Fruit fly (Drosophila melanogaster) whole organism, embryonic: ENCODE data around the gene Fas3.

Experiments used
- CG12155 ChIP-seq: fragments of 200-800 bp; sonication (Bioruptor generic); optimal IDR thresholded peaks from 3 replicates; lab custom pipeline; 2016; ENCODE audit warnings: missing biosample characterization, missing genetic modification characterization
- CG13287 ChIP-seq: fragments of 200-800 bp; sonication (Bioruptor generic); IDR thresholded peaks from 2 replicates; pipeline ENCODE4 v1.3.6; 2022; ENCODE audit warnings: missing biosample characterization, missing genetic modification characterization; ENCODE audit not compliant: partially characterized antibody
- CG13775 ChIP-seq: fragments of 200-800 bp; sonication (Bioruptor generic); optimal IDR thresholded peaks from 3 replicates; lab custom pipeline; 2017; ENCODE audit warnings: missing biosample characterization, mild to moderate bottlenecking, missing genetic modification characterization
- CG14710 ChIP-seq: fragments of 200-800 bp; sonication (Bioruptor generic); optimal IDR thresholded peaks from 3 replicates; lab custom pipeline; 2019; ENCODE audit warnings: missing biosample characterization, mild to moderate bottlenecking, missing genetic modification characterization, moderate library complexity
- CG1647 ChIP-seq: fragments of 200-800 bp; sonication (Bioruptor generic); optimal IDR thresholded peaks from 3 replicates; lab custom pipeline; 2016; ENCODE audit warnings: missing biosample characterization, missing genetic modification characterization
- CG16815 ChIP-seq: fragments of 200-800 bp; sonication (Bioruptor generic); optimal IDR thresholded peaks from 3 replicates; lab custom pipeline; 2017; ENCODE audit warnings: missing biosample characterization, mild to moderate bottlenecking, missing genetic modification characterization
- CG17385 ChIP-seq: fragments of 200-800 bp; sonication (Bioruptor generic); optimal IDR thresholded peaks from 3 replicates; lab custom pipeline; 2018; ENCODE audit warnings: missing biosample characterization, mild to moderate bottlenecking, missing genetic modification characterization
- CG17802 ChIP-seq: fragments of 200-800 bp; sonication (Bioruptor generic); optimal IDR thresholded peaks from 2 replicates; lab custom pipeline; 2018; ENCODE audit warnings: missing biosample characterization, mild to moderate bottlenecking, missing genetic modification characterization, moderate library complexity
- CG2116 ChIP-seq: fragments of 200-800 bp; sonication (Bioruptor generic); optimal IDR thresholded peaks from 3 replicates; lab custom pipeline; 2018; ENCODE audit warnings: missing biosample characterization, mild to moderate bottlenecking, missing genetic modification characterization
- CG2199 ChIP-seq: fragments of 200-800 bp; sonication (Bioruptor generic); IDR thresholded peaks from 3 replicates; pipeline ENCODE4 v1.3.6; 2022; ENCODE audit warnings: missing biosample characterization, missing genetic modification characterization
- CG31441 ChIP-seq: fragments of 200-800 bp; sonication (Bioruptor generic); IDR thresholded peaks from 2 replicates; pipeline ENCODE4 v1.3.6; 2022; ENCODE audit warnings: missing biosample characterization, missing genetic modification characterization
- CG3847 ChIP-seq: fragments of 200-800 bp; sonication (Bioruptor generic); IDR thresholded peaks from 2 replicates; pipeline ENCODE4 v1.3.6; 2022; ENCODE audit warnings: missing biosample characterization, missing genetic modification characterization
- CG42726 ChIP-seq: fragments of 200-800 bp; sonication (Bioruptor generic); IDR thresholded peaks from 2 replicates; pipeline ENCODE4 v1.3.6; 2022; ENCODE audit warnings: missing biosample characterization, missing genetic modification characterization; ENCODE audit not compliant: partially characterized antibody
- CG4707 ChIP-seq: fragments of 200-800 bp; sonication (Bioruptor generic); optimal IDR thresholded peaks from 2 replicates; lab custom pipeline; 2018; ENCODE audit warnings: missing biosample characterization, mild to moderate bottlenecking, missing genetic modification characterization, moderate library complexity
- CG4820 ChIP-seq: fragments of 200-800 bp; sonication (Bioruptor generic); optimal IDR thresholded peaks from 3 replicates; lab custom pipeline; 2016; ENCODE audit warnings: missing biosample characterization, missing genetic modification characterization
- CG5180 ChIP-seq: fragments of 200-800 bp; sonication (Bioruptor generic); optimal IDR thresholded peaks from 3 replicates; lab custom pipeline; 2017; ENCODE audit warnings: missing biosample characterization, missing genetic modification characterization, mild to moderate bottlenecking, moderate library complexity, missing genetic modification reagents
- CG7556 ChIP-seq: fragments of 200-800 bp; sonication (Bioruptor generic); optimal IDR thresholded peaks from 2 replicates; lab custom pipeline; 2017; ENCODE audit warnings: missing biosample characterization, mild to moderate bottlenecking, missing genetic modification characterization
- CG7839 ChIP-seq: fragments of 200-800 bp; sonication (Bioruptor generic); optimal IDR thresholded peaks from 3 replicates; lab custom pipeline; 2018; ENCODE audit warnings: missing biosample characterization, mild to moderate bottlenecking, missing genetic modification characterization, moderate library complexity
- CG8924 ChIP-seq: fragments of 200-800 bp; optimal IDR thresholded peaks from 3 replicates; lab custom pipeline; 2019; ENCODE audit warnings: missing biosample characterization, mild to moderate bottlenecking, missing genetic modification characterization, moderate library complexity
- CG8944 ChIP-seq: fragments of 200-800 bp; sonication (Bioruptor generic); optimal IDR thresholded peaks from 3 replicates; lab custom pipeline; 2016; ENCODE audit warnings: missing biosample characterization, missing genetic modification characterization
- Chrac-16 ChIP-seq: fragments of 200-800 bp; sonication (Bioruptor generic); optimal IDR thresholded peaks from 3 replicates; lab custom pipeline; 2016; ENCODE audit warnings: missing biosample characterization, missing genetic modification characterization
- CkIIα-i1 ChIP-seq: fragments of 200-800 bp; sonication (Bioruptor generic); IDR thresholded peaks from 2 replicates; pipeline ENCODE4 v1.3.6; 2022; ENCODE audit warnings: missing biosample characterization, missing genetic modification characterization
- D ChIP-seq, 2 experiments: fragments of 200-800 bp in 1 of 2; fragments of >200 bp in 1 of 2; sonication (Bioruptor generic) in 1 of 2; optimal IDR thresholded peaks; 2 replicates in 1 of 2; 3 replicates in 1 of 2; lab custom pipeline; 2017; ENCODE audit warnings: mild to moderate bottlenecking in 1 of 2, missing biosample characterization in 1 of 2, missing genetic modification characterization in 1 of 2, missing genetic modification reagents in 1 of 2
- Fer2 ChIP-seq: fragments of 200-800 bp; sonication (Bioruptor generic); optimal IDR thresholded peaks from 2 replicates; lab custom pipeline; 2018; ENCODE audit warnings: missing biosample characterization, mild to moderate bottlenecking, missing genetic modification characterization, moderate library complexity
- Gsc ChIP-seq: fragments of 200-800 bp; sonication (Bioruptor generic); IDR thresholded peaks from 2 replicates; pipeline ENCODE4 v1.3.6; 2022; ENCODE audit warnings: missing biosample characterization, missing genetic modification characterization
- Lim3 ChIP-seq: fragments of 200-800 bp; sonication (Bioruptor generic); IDR thresholded peaks from 2 replicates; pipeline ENCODE4 v1.3.6; 2022; ENCODE audit warnings: missing biosample characterization, missing genetic modification characterization
- Max ChIP-seq: fragments of 200-800 bp; sonication (Bioruptor generic); optimal IDR thresholded peaks from 2 replicates; lab custom pipeline; 2016; ENCODE audit warnings: missing biosample characterization, mild to moderate bottlenecking, missing genetic modification characterization
- Mrtf ChIP-seq: fragments of 200-800 bp; sonication (Bioruptor generic); IDR thresholded peaks from 3 replicates; pipeline ENCODE4 v1.3.6; 2022; ENCODE audit warnings: missing biosample characterization, missing genetic modification characterization
- NFAT ChIP-seq: fragments of 200-800 bp; sonication (Bioruptor generic); IDR thresholded peaks from 2 replicates; pipeline ENCODE4 v1.3.6; 2022; ENCODE audit warnings: missing biosample characterization, missing genetic modification characterization
- NfI ChIP-seq: fragments of 200-800 bp; sonication (Bioruptor generic); optimal IDR thresholded peaks from 3 replicates; lab custom pipeline; 2018; ENCODE audit warnings: missing biosample characterization, mild to moderate bottlenecking, missing genetic modification characterization, moderate library complexity
- Rfx ChIP-seq: fragments of 200-800 bp; sonication (Bioruptor generic); IDR thresholded peaks from 2 replicates; pipeline ENCODE4 v1.3.6; 2022; ENCODE audit warnings: missing biosample characterization, missing genetic modification characterization
- Six4 ChIP-seq: fragments of 200-800 bp; sonication (Bioruptor generic); optimal IDR thresholded peaks from 2 replicates; lab custom pipeline; 2016; ENCODE audit warnings: missing biosample characterization, missing genetic modification characterization
- ato ChIP-seq: fragments of 200-800 bp; sonication (Bioruptor generic); IDR thresholded peaks from 2 replicates; pipeline ENCODE4 v1.3.6; 2022; ENCODE audit warnings: missing biosample characterization, missing genetic modification characterization; ENCODE audit not compliant: partially characterized antibody
- crc ChIP-seq: fragments of 200-800 bp; sonication (Bioruptor generic); optimal IDR thresholded peaks from 2 replicates; lab custom pipeline; 2016; ENCODE audit warnings: missing biosample characterization, missing genetic modification characterization
- esg ChIP-seq: fragments of 200-800 bp; sonication (Bioruptor generic); conservative IDR thresholded peaks from 2 replicates; pipeline ENCODE4 v1.3.6; 2022; ENCODE audit warnings: missing biosample characterization, missing genetic modification characterization
- gcm ChIP-seq: fragments of 200-800 bp; sonication (Bioruptor generic); optimal IDR thresholded peaks from 2 replicates; lab custom pipeline; 2019; ENCODE audit warnings: missing biosample characterization, mild to moderate bottlenecking, missing genetic modification characterization, moderate library complexity
- gsb-n ChIP-seq: fragments of 200-800 bp; sonication (Bioruptor generic); optimal IDR thresholded peaks from 3 replicates; lab custom pipeline; 2018; ENCODE audit warnings: missing biosample characterization, mild to moderate bottlenecking, missing genetic modification characterization
- hbn ChIP-seq: fragments of 200-800 bp; sonication (Bioruptor generic); IDR thresholded peaks from 2 replicates; pipeline ENCODE4 v1.3.6; 2022; ENCODE audit warnings: missing biosample characterization, missing genetic modification characterization; ENCODE audit not compliant: partially characterized antibody
- lola ChIP-seq, 3 experiments: fragments of >200 bp in 2 of 3; fragments of 200-800 bp in 1 of 3; sonication (Bioruptor generic) in 1 of 3; optimal IDR thresholded peaks; 2 replicates each; lab custom pipeline; 2017 to 2019; ENCODE audit warnings: missing biosample characterization in 3 of 3, missing genetic modification characterization in 3 of 3, mild to moderate bottlenecking in 1 of 3, moderate library complexity in 1 of 3
- mirr ChIP-seq: fragments of 200-800 bp; sonication (Bioruptor generic); optimal IDR thresholded peaks from 3 replicates; lab custom pipeline; 2018; ENCODE audit warnings: missing biosample characterization, mild to moderate bottlenecking, missing genetic modification characterization
- row ChIP-seq: fragments of 200-800 bp; sonication (Bioruptor generic); IDR thresholded peaks from 3 replicates; pipeline ENCODE4 v1.3.6; 2022; ENCODE audit warnings: missing biosample characterization, missing genetic modification characterization
- sc ChIP-seq, 3 experiments: fragments of >200 bp in 2 of 3; fragments of 200-800 bp in 1 of 3; sonication (Bioruptor generic) in 1 of 3; optimal IDR thresholded peaks; 2 replicates in 2 of 3; 3 replicates in 1 of 3; lab custom pipeline; 2017; ENCODE audit warnings: mild to moderate bottlenecking in 1 of 3, missing biosample characterization in 1 of 3, missing genetic modification characterization in 1 of 3, missing genetic modification reagents in 1 of 3
- scrt ChIP-seq: fragments of 200-800 bp; sonication (Bioruptor generic); optimal IDR thresholded peaks from 2 replicates; lab custom pipeline; 2018; ENCODE audit warnings: missing biosample characterization, mild to moderate bottlenecking, missing genetic modification characterization, moderate library complexity
- toy ChIP-seq: fragments of 200-800 bp; sonication (Bioruptor generic); IDR thresholded peaks from 2 replicates; pipeline ENCODE4 v1.3.6; 2022; ENCODE audit warnings: missing biosample characterization, missing genetic modification characterization
- wor ChIP-seq: fragments of 200-800 bp; sonication (Bioruptor generic); IDR thresholded peaks from 2 replicates; pipeline ENCODE4 v1.3.6; 2022; ENCODE audit warnings: missing biosample characterization, missing genetic modification characterization
- z ChIP-seq: fragments of 200-800 bp; sonication (Bioruptor generic); IDR thresholded peaks from 3 replicates; pipeline ENCODE4 v1.3.6; 2022; ENCODE audit warnings: missing biosample characterization, missing genetic modification characterization
- zf30C ChIP-seq: fragments of 200-800 bp; sonication (Bioruptor generic); optimal IDR thresholded peaks from 3 replicates; lab custom pipeline; 2018; ENCODE audit warnings: missing biosample characterization, mild to moderate bottlenecking, missing genetic modification characterization

Gene Fas3

DNA sequence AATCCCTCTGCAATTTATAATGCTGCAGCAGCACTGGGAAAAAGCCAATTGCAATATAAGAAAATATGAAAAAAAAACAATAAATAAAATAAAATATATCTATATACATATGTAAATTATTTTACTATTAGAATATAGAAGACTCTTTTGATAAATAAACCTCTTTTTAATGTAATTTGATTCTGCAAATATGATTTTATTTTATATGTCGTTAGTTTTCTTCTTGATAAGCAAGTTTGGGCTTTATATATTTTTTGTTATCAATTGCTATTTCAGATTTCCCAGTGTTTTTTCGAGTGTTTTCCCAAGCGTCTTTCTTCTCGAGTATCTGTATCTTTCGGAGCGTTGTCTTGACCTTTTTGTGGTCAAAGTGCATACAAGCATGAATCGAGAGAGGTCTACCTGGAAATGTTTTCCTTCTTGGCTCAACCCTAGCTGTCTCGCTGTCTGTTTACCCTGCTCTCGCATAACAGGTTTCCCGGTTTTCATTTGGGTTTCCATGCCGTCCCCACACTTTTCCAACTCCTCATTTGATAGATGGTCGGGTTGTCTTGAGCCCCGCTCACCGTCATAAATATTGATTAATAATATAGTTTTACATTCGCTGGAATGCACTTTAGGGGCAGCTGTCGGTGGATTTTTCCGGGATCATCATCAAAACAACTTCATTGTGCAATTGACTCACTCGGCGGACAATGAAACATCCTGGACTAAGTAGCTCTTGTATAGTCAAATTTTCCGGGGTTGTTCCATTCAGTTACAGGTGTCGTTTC is 14.7 kb upstream of the Fas3 start (continued):
- peak; percentile 43 for TF ChIP-seq CG5180 (GFP tag; lab: Kevin White, UChicago)
- peak; percentile 92 for TF ChIP-seq zf30C
- TF ChIP-seq CG7556 (GFP tag; lab: Kevin White, UChicago): peak; percentile 83
- no peak for TF ChIP-seq CG1647
- TF ChIP-seq CG42726 (GFP tag; lab: Robert Waterston, UW): no peak
- no peak for TF ChIP-seq Max (GFP tag; lab: Kevin White, UChicago)
- TF ChIP-seq CG16815 (GFP tag; lab: Kevin White, UChicago): peak; percentile 72
- no peak for TF ChIP-seq Fer2 (tag; lab: Kevin White, UChicago)
- peak; percentile 49 for TF ChIP-seq CG4820 (GFP tag; lab: Kevin White, UChicago)
- TF ChIP-seq NfI (GFP tag; lab: Kevin White, UChicago): no peak
- 0 out of 3 replicates have a peak, but pooled peaks have one; percentile 32 for TF ChIP-seq CG2199 (GFP tag; lab: Robert Waterston, UW)
- no peak for TF ChIP-seq mirr (GFP tag; lab: Kevin White, UChicago)
- peak; percentile 6 for TF ChIP-seq scrt (GFP tag; lab: Kevin White, UChicago)
- TF ChIP-seq CG7839 (tag; lab: Kevin White, UChicago): peak; percentile 76
- no peak for TF ChIP-seq CG17802 (tag; lab: Kevin White, UChicago)
- TF ChIP-seq Lim3 (GFP tag; lab: Robert Waterston, UW): no peak
- TF ChIP-seq CG3847 (GFP tag; lab: Robert Waterston, UW): no peak
- no peak for TF ChIP-seq crc (GFP tag; lab: Kevin White, UChicago)
- TF ChIP-seq hbn (GFP tag; lab: Robert Waterston, UW): no peak
- TF ChIP-seq z (GFP tag; lab: Robert Waterston, UW): 0 out of 3 replicates have a peak, but pooled peaks have one; percentile 17
- no peak for TF ChIP-seq sc (optimal IDR thresholded peaks at IDR 0.05; lab: Kevin White, UChicago)
- TF ChIP-seq sc (GFP tag; optimal IDR thresholded peaks at IDR 0.05; lab: Kevin White, UChicago): peak; percentile 65
- peak; percentile 93 for TF ChIP-seq CG14710
- TF ChIP-seq esg (GFP tag; lab: Robert Waterston, UW): peak; percentile 40; the same call in 1 of the 2 replicates
- TF ChIP-seq CG8944 (GFP tag; lab: Kevin White, UChicago): no peak
- peak in 1 of 3 experiments; percentile 96 for TF ChIP-seq lola (GFP tag; optimal IDR thresholded peaks at IDR 0.05; lab: Kevin White, UChicago)
- TF ChIP-seq CG13775 (GFP tag; lab: Kevin White, UChicago): peak; percentile 72
- peak; percentile 89 for TF ChIP-seq gsb-n (tag; lab: Kevin White, UChicago)
- peak; percentile 4 for TF ChIP-seq CG12155 (GFP tag; lab: Kevin White, UChicago)
- TF ChIP-seq Rfx (GFP tag; lab: Robert Waterston, UW): no peak
- peak; percentile 32 for TF ChIP-seq Chrac-16
- peak; percentile 43 for TF ChIP-seq CG17385 (GFP tag; lab: Kevin White, UChicago)
- no peak for TF ChIP-seq CG4707 (GFP tag; lab: Kevin White, UChicago)
- no peak for TF ChIP-seq Gsc (GFP tag; lab: Robert Waterston, UW)
- TF ChIP-seq ato: no peak
- peak; percentile 85 for TF ChIP-seq gcm
- TF ChIP-seq D (optimal IDR thresholded peaks at IDR 0.05; lab: Kevin White, UChicago): no peak
- peak; percentile 80 for TF ChIP-seq D (GFP tag; optimal IDR thresholded peaks at IDR 0.05; lab: Kevin White, UChicago)
- peak; percentile 90 for TF ChIP-seq CG31441 (GFP tag; lab: Robert Waterston, UW)
- TF ChIP-seq CG2116 (GFP tag; lab: Kevin White, UChicago): peak; percentile 21
- TF ChIP-seq CG8924 (tag; lab: Kevin White, UChicago): peak; percentile 76
- TF ChIP-seq CkIIα-i1: no peak
- peak; percentile 64 for TF ChIP-seq row (GFP tag; lab: Robert Waterston, UW)
- TF ChIP-seq NFAT (GFP tag; lab: Robert Waterston, UW): no peak
- TF ChIP-seq CG13287 (GFP tag; lab: Robert Waterston, UW): no peak
- TF ChIP-seq Mrtf (GFP tag; lab: Robert Waterston, UW): no peak
- peak; percentile 46 for TF ChIP-seq Six4 (GFP tag; lab: Kevin White, UChicago)
- no peak; the same call in 1 of the 2 replicates for TF ChIP-seq wor (GFP tag; lab: Robert Waterston, UW)
- TF ChIP-seq toy (GFP tag; lab: Robert Waterston, UW): no peak
